Worm (Caenorhabditis elegans): ENCODE measurements around the gene W09D10.4.

DNA sequence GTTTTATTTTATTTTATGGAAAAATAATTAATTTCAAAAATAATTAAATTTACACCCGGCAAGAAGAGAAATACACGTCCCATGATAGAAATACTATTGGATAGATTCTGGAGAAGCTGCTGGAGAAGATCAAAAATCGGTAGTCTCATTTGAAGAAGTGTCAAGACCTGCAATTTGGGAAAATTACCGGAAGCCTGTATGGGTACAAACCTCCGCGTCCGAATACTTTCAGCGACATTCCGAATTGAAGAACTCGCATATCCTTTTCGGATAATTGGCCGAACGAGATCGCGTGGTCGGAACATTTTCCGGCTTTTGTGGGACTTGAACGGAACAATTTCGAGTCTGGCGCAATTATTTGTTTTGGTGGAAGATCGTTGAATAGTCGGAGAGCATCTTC, 7.5 kb downstream of the W09D10.4 start:
- TF ChIP-seq fkh-10 (GFP tag; optimal IDR thresholded peaks at IDR 0.05) (no peak), nfya-1 (tag; optimal IDR thresholded peaks at IDR 0.05) (no peak), ceh-24 (tag; optimal IDR thresholded peaks at IDR 0.05) (no peak), madf-2 (tag; optimal IDR thresholded peaks at IDR 0.05) (no peak), ets-4 (tag; optimal IDR thresholded peaks at IDR 0.05) (no peak), ceh-6 (GFP tag; optimal IDR thresholded peaks at IDR 0.05) (no peak), npax-4 (tag; optimal IDR thresholded peaks at IDR 0.05) (no peak), ceh-34 (tag; optimal IDR thresholded peaks at IDR 0.05) (no peak), ceh-14 (tag; optimal IDR thresholded peaks at IDR 0.05) (no peak), unc-55 (GFP tag; optimal IDR thresholded peaks at IDR 0.05) (no peak), nhr-11 (tag; optimal IDR thresholded peaks at IDR 0.05) (no peak), ref-2 (tag; optimal IDR thresholded peaks at IDR 0.05) (no peak), ahr-1 (tag; optimal IDR thresholded peaks at IDR 0.05) (no peak), rnt-1 (tag; optimal IDR thresholded peaks at IDR 0.05) (no peak)
